Worm (Caenorhabditis elegans): Measurements from ENCODE around the gene emc-6.

Gene emc-6

ce11 chrIV:7709701-7710100, at the start of gene emc-6, which contains the start of the genes mrpl-1 and mrps-24:
emc-6 (minus strand) TSS chrIV:7709736.
mrpl-1 (minus strand) TSS chrIV:7709701.
mrps-24 (plus strand) TSS chrIV:7710045.
- TF ChIP-seq unc-62 (GFP tag; optimal IDR thresholded peaks at IDR 0.05): no peak

ce11 chrIV:7757245-7757644, 47.7 kb upstream of the emc-6 start, which contains the start of gene C46A5.4:
C46A5.4 (minus strand) TSS chrIV:7757345.
- no peak for TF ChIP-seq unc-62 (GFP tag; optimal IDR thresholded peaks at IDR 0.05)

ce11 chrIV:7754114-7754513, 44.6 kb upstream of the emc-6 start:
- TF ChIP-seq unc-62 (GFP tag; optimal IDR thresholded peaks at IDR 0.05): no peak

ce11 chrIV:7753108-7753507, 43.6 kb upstream of the emc-6 start, which contains the start of gene col-14:
col-14 (plus strand) TSS chrIV:7753408.
- TF ChIP-seq unc-62 (GFP tag; optimal IDR thresholded peaks at IDR 0.05): no peak

- no peak for TF ChIP-seq unc-62 (GFP tag; optimal IDR thresholded peaks at IDR 0.05)
These were observed 38.3 kb upstream of the emc-6 start, which contains the start of gene klo-1 for ce11 chrIV:7747838-7748237. klo-1 (minus strand) TSS chrIV:7748225.

- TF ChIP-seq unc-62 (GFP tag; optimal IDR thresholded peaks at IDR 0.05): no peak
These were observed 34.0 kb upstream of the emc-6 start, which contains the start of gene npr-35 for ce11 chrIV:7743539-7743938. npr-35 (plus strand) TSS chrIV:7743839.

ce11 chrIV:7736616-7737015, 27.1 kb upstream of the emc-6 start:
- no peak for TF ChIP-seq unc-62 (GFP tag; optimal IDR thresholded peaks at IDR 0.05)

ce11 chrIV:7734619-7735018, 25.1 kb upstream of the emc-6 start, which contains the start of gene clx-1:
clx-1 (plus strand) TSS chrIV:7734648.
- TF ChIP-seq unc-62 (GFP tag; optimal IDR thresholded peaks at IDR 0.05): no peak

ce11 chrIV:7734173-7734572, 24.6 kb upstream of the emc-6 start:
- TF ChIP-seq unc-62 (GFP tag; optimal IDR thresholded peaks at IDR 0.05): no peak

- no peak for TF ChIP-seq unc-62 (GFP tag; optimal IDR thresholded peaks at IDR 0.05)
These were observed 22.4 kb upstream of the emc-6 start, which contains the start of the genes C50F7.9 and C50F7.3 for ce11 chrIV:7731960-7732359. C50F7.9 (minus strand) TSS chrIV:7732060. C50F7.3 (plus strand) TSS chrIV:7732329.

- no peak for TF ChIP-seq unc-62 (GFP tag; optimal IDR thresholded peaks at IDR 0.05)
These were observed 18.9 kb upstream of the emc-6 start, which contains the start of gene sucg-1 for ce11 chrIV:7728402-7728963. sucg-1 (plus strand) TSS chrIV:7728913.

- no peak for TF ChIP-seq unc-62 (GFP tag; optimal IDR thresholded peaks at IDR 0.05)
These were observed 17.7 kb upstream of the emc-6 start for ce11 chrIV:7727258-7727657.

ce11 chrIV:7726325-7726724, 16.8 kb upstream of the emc-6 start, which contains the start of gene C50F7.5:
C50F7.5 (plus strand) TSS chrIV:7726719.
- TF ChIP-seq unc-62 (GFP tag; optimal IDR thresholded peaks at IDR 0.05): no peak

- no peak for TF ChIP-seq unc-62 (GFP tag; optimal IDR thresholded peaks at IDR 0.05)
These were observed 15.4 kb upstream of the emc-6 start for ce11 chrIV:7724912-7725311.

ce11 chrIV:7723555-7723954, 14.0 kb upstream of the emc-6 start:
- no peak for TF ChIP-seq unc-62 (GFP tag; optimal IDR thresholded peaks at IDR 0.05)

- TF ChIP-seq unc-62 (GFP tag; optimal IDR thresholded peaks at IDR 0.05): no peak
These were observed 13.3 kb upstream of the emc-6 start, which contains the start of gene C50F7.6 for ce11 chrIV:7722806-7723205. C50F7.6 (minus strand) TSS chrIV:7723199.

ce11 chrIV:7717916-7718315, 8.4 kb upstream of the emc-6 start, which contains the start of gene F33D4.6:
F33D4.6 (minus strand) TSS chrIV:7718016.
- TF ChIP-seq unc-62 (GFP tag; optimal IDR thresholded peaks at IDR 0.05): no peak
